Fruit fly (Drosophila melanogaster) whole organism, embryonic: ENCODE results near the gene CG5096.

Source experiments
- Abd-B ChIP-seq: fragments of 200-800 bp; sonication (Bioruptor generic); optimal IDR thresholded peaks from 2 replicates; lab custom pipeline; 2018; ENCODE audit warnings: missing biosample characterization, mild to moderate bottlenecking, missing genetic modification characterization, moderate library complexity
- Atf3 ChIP-seq: fragments of 200-800 bp; sonication (Bioruptor generic); optimal IDR thresholded peaks from 3 replicates; lab custom pipeline; 2016; ENCODE audit warnings: missing biosample characterization, missing genetic modification characterization
- Bgb ChIP-seq: fragments of 200-800 bp; sonication (Bioruptor generic); IDR thresholded peaks from 2 replicates; pipeline ENCODE4 v1.3.6; 2022; ENCODE audit warnings: missing biosample characterization, missing genetic modification characterization; ENCODE audit not compliant: partially characterized antibody
- CG10431 ChIP-seq: fragments of 200-800 bp; sonication (Bioruptor generic); optimal IDR thresholded peaks from 3 replicates; lab custom pipeline; 2018; ENCODE audit warnings: missing biosample characterization, mild to moderate bottlenecking, missing genetic modification characterization
- CG10959 ChIP-seq: fragments of 200-800 bp; sonication (Bioruptor generic); IDR thresholded peaks from 2 replicates; pipeline ENCODE4 v1.3.6; 2022; ENCODE audit warnings: missing biosample characterization, missing genetic modification characterization
- CG12071 ChIP-seq: fragments of 200-800 bp; sonication (Bioruptor generic); optimal IDR thresholded peaks from 3 replicates; lab custom pipeline; 2018; ENCODE audit warnings: missing biosample characterization, mild to moderate bottlenecking, missing genetic modification characterization
- CG13287 ChIP-seq: fragments of 200-800 bp; sonication (Bioruptor generic); IDR thresholded peaks from 2 replicates; pipeline ENCODE4 v1.3.6; 2022; ENCODE audit warnings: missing biosample characterization, missing genetic modification characterization; ENCODE audit not compliant: partially characterized antibody
- CG13624 ChIP-seq: fragments of 200-800 bp; sonication (Bioruptor generic); optimal IDR thresholded peaks from 2 replicates; lab custom pipeline; 2016; ENCODE audit warnings: missing biosample characterization, missing genetic modification characterization
- CG17359 ChIP-seq: fragments of 200-800 bp; sonication (Bioruptor generic); optimal IDR thresholded peaks from 3 replicates; lab custom pipeline; 2018; ENCODE audit warnings: missing biosample characterization, mild to moderate bottlenecking, missing genetic modification characterization, moderate library complexity
- CG17829 ChIP-seq: fragments of 200-800 bp; optimal IDR thresholded peaks from 2 replicates; lab custom pipeline; 2019; ENCODE audit warnings: missing biosample characterization, mild to moderate bottlenecking, missing genetic modification characterization, moderate library complexity
- CG18262 ChIP-seq: fragments of 200-800 bp; optimal IDR thresholded peaks from 3 replicates; lab custom pipeline; 2019; ENCODE audit warnings: missing biosample characterization, mild to moderate bottlenecking, missing genetic modification characterization, moderate library complexity
- CG2129 ChIP-seq: fragments of 200-800 bp; sonication (Bioruptor generic); IDR thresholded peaks from 2 replicates; pipeline ENCODE4 v1.3.6; 2022; ENCODE audit warnings: missing biosample characterization, missing genetic modification characterization; ENCODE audit not compliant: partially characterized antibody
- CG2202 ChIP-seq: fragments of 200-800 bp; sonication (Bioruptor generic); optimal IDR thresholded peaks from 2 replicates; lab custom pipeline; 2018; ENCODE audit warnings: missing biosample characterization, mild to moderate bottlenecking, missing genetic modification characterization
- CG2889 ChIP-seq: fragments of 200-800 bp; sonication (Bioruptor generic); IDR thresholded peaks from 3 replicates; pipeline ENCODE4 v1.3.6; 2022; ENCODE audit warnings: missing biosample characterization, missing genetic modification characterization
- CG31224 ChIP-seq: fragments of 200-800 bp; sonication (Bioruptor generic); IDR thresholded peaks from 2 replicates; pipeline ENCODE4 v1.3.6; 2022; ENCODE audit warnings: missing biosample characterization, missing genetic modification characterization
- CG33557 ChIP-seq: fragments of 200-800 bp; sonication (Bioruptor generic); optimal IDR thresholded peaks from 2 replicates; lab custom pipeline; 2019; ENCODE audit warnings: missing biosample characterization, mild to moderate bottlenecking, missing genetic modification characterization, moderate library complexity
- CG34422 ChIP-seq: fragments of 200-800 bp; sonication (Bioruptor generic); IDR thresholded peaks from 3 replicates; pipeline ENCODE4 v1.3.6; 2022; ENCODE audit warnings: missing biosample characterization, missing genetic modification characterization
- CG4360 ChIP-seq: fragments of 200-800 bp; sonication (Bioruptor generic); IDR thresholded peaks from 2 replicates; pipeline ENCODE4 v1.3.6; 2022; ENCODE audit warnings: missing biosample characterization, missing genetic modification characterization
- CG43689 ChIP-seq: fragments of 200-800 bp; sonication (Bioruptor generic); IDR thresholded peaks from 2 replicates; pipeline ENCODE4 v1.3.6; 2022; ENCODE audit warnings: missing biosample characterization, missing genetic modification characterization
- CG4707 ChIP-seq: fragments of 200-800 bp; sonication (Bioruptor generic); optimal IDR thresholded peaks from 2 replicates; lab custom pipeline; 2018; ENCODE audit warnings: missing biosample characterization, mild to moderate bottlenecking, missing genetic modification characterization, moderate library complexity
- CG4820 ChIP-seq: fragments of 200-800 bp; sonication (Bioruptor generic); optimal IDR thresholded peaks from 3 replicates; lab custom pipeline; 2016; ENCODE audit warnings: missing biosample characterization, missing genetic modification characterization
- CG6689 ChIP-seq: fragments of 200-800 bp; sonication (Bioruptor generic); IDR thresholded peaks from 2 replicates; pipeline ENCODE4 v1.3.6; 2022; ENCODE audit warnings: missing biosample characterization, missing genetic modification characterization
- CG7987 ChIP-seq: fragments of 200-800 bp; sonication (Bioruptor generic); optimal IDR thresholded peaks from 2 replicates; lab custom pipeline; 2018; ENCODE audit warnings: missing biosample characterization, mild to moderate bottlenecking, missing genetic modification characterization, moderate library complexity
- CG8388 ChIP-seq: fragments of 200-800 bp; sonication (Bioruptor generic); optimal IDR thresholded peaks from 2 replicates; lab custom pipeline; 2019; ENCODE audit warnings: missing biosample characterization, mild to moderate bottlenecking, missing genetic modification characterization, moderate library complexity
- CG9876 ChIP-seq: fragments of 200-800 bp; sonication (Bioruptor generic); optimal IDR thresholded peaks from 2 replicates; lab custom pipeline; 2016; ENCODE audit warnings: missing biosample characterization, missing genetic modification characterization
- CHES-1-like ChIP-seq: fragments of 200-800 bp; sonication (Bioruptor generic); optimal IDR thresholded peaks from 2 replicates; lab custom pipeline; 2016; ENCODE audit warnings: missing biosample characterization, missing genetic modification characterization
- Chrac-16 ChIP-seq: fragments of 200-800 bp; sonication (Bioruptor generic); optimal IDR thresholded peaks from 3 replicates; lab custom pipeline; 2016; ENCODE audit warnings: missing biosample characterization, missing genetic modification characterization
- CoRest ChIP-seq: fragments of 200-800 bp; sonication (Bioruptor generic); optimal IDR thresholded peaks from 3 replicates; lab custom pipeline; 2018; ENCODE audit warnings: missing biosample characterization, mild to moderate bottlenecking, missing genetic modification characterization, moderate library complexity
- Deaf1 ChIP-seq: fragments of 200-800 bp; optimal IDR thresholded peaks from 3 replicates; lab custom pipeline; 2019; ENCODE audit warnings: missing biosample characterization, mild to moderate bottlenecking, missing genetic modification characterization, moderate library complexity
- Dref ChIP-seq: fragments of 200-800 bp; sonication (Bioruptor generic); IDR thresholded peaks from 2 replicates; pipeline ENCODE4 v1.3.6; 2022; ENCODE audit warnings: missing biosample characterization, missing genetic modification characterization
- Drgx ChIP-seq: fragments of 200-800 bp; sonication (Bioruptor generic); IDR thresholded peaks from 2 replicates; pipeline ENCODE4 v1.3.6; 2022; ENCODE audit warnings: missing biosample characterization, missing genetic modification characterization
- HmgD ChIP-seq: fragments of 200-800 bp; sonication (Bioruptor generic); optimal IDR thresholded peaks from 3 replicates; lab custom pipeline; 2016; ENCODE audit warnings: missing biosample characterization, missing genetic modification characterization
- Nf-YB ChIP-seq: fragments of 200-800 bp; sonication (Bioruptor generic); optimal IDR thresholded peaks from 3 replicates; lab custom pipeline; 2019; ENCODE audit warnings: missing biosample characterization, mild to moderate bottlenecking, missing genetic modification characterization, moderate library complexity
- Opbp ChIP-seq: fragments of 200-800 bp; sonication (Bioruptor generic); IDR thresholded peaks from 3 replicates; pipeline ENCODE4 v1.3.6; 2022; ENCODE audit warnings: missing biosample characterization, missing genetic modification characterization; ENCODE audit not compliant: partially characterized antibody
- Spps ChIP-seq: fragments of 200-800 bp; sonication (Bioruptor generic); optimal IDR thresholded peaks from 2 replicates; lab custom pipeline; 2018; ENCODE audit warnings: missing biosample characterization, mild to moderate bottlenecking, missing genetic modification characterization
- TFAM ChIP-seq: fragments of 200-800 bp; sonication (Bioruptor generic); optimal IDR thresholded peaks from 2 replicates; lab custom pipeline; 2017; ENCODE audit warnings: missing biosample characterization, missing genetic modification characterization, inconsistent platforms
- Usf ChIP-seq: fragments of 200-800 bp; sonication (Bioruptor generic); optimal IDR thresholded peaks from 2 replicates; lab custom pipeline; 2017; ENCODE audit warnings: missing genotype, missing biosample characterization, missing genetic modification characterization
- Xbp1 ChIP-seq: fragments of 200-800 bp; sonication (Bioruptor generic); optimal IDR thresholded peaks from 3 replicates; lab custom pipeline; 2016; ENCODE audit warnings: missing biosample characterization, mild to moderate bottlenecking, missing genetic modification characterization
- bowl ChIP-seq: fragments of 200-800 bp; sonication (Bioruptor generic); IDR thresholded peaks from 2 replicates; pipeline ENCODE4 v1.3.6; 2022; ENCODE audit warnings: missing biosample characterization, missing genetic modification characterization
- exex ChIP-seq: fragments of 200-800 bp; sonication (Bioruptor generic); optimal IDR thresholded peaks from 4 replicates; lab custom pipeline; 2018; ENCODE audit warnings: missing biosample characterization, mild to moderate bottlenecking, missing genetic modification characterization, moderate library complexity
- h ChIP-seq: fragments of >200 bp; optimal IDR thresholded peaks from 2 replicates; lab custom pipeline; 2017
- jigr1 ChIP-seq: fragments of 200-800 bp; sonication (Bioruptor generic); IDR thresholded peaks from 3 replicates; pipeline ENCODE4 v1.3.6; 2022; ENCODE audit warnings: missing biosample characterization, missing genetic modification characterization
- ken ChIP-seq: fragments of 200-800 bp; sonication (Bioruptor generic); IDR thresholded peaks from 3 replicates; pipeline ENCODE4 v1.3.6; 2022; ENCODE audit warnings: missing biosample characterization, missing genetic modification characterization
- lmd ChIP-seq: fragments of 200-800 bp; sonication (Bioruptor generic); IDR thresholded peaks from 2 replicates; pipeline ENCODE4 v1.3.6; 2022; ENCODE audit warnings: missing biosample characterization, missing genetic modification characterization
- peb ChIP-seq: fragments of 200-800 bp; sonication (Bioruptor generic); IDR thresholded peaks from 2 replicates; pipeline ENCODE4 v1.3.6; 2022; ENCODE audit warnings: missing biosample characterization, missing genetic modification characterization
- ro ChIP-seq: fragments of 200-800 bp; sonication (Bioruptor generic); IDR thresholded peaks from 2 replicates; pipeline ENCODE4 v1.3.6; 2022; ENCODE audit warnings: missing biosample characterization, missing genetic modification characterization
- sr ChIP-seq: fragments of 200-800 bp; sonication (Bioruptor generic); IDR thresholded peaks from 3 replicates; pipeline ENCODE4 v1.3.6; 2022; ENCODE audit warnings: missing biosample characterization, missing genetic modification characterization
- tll ChIP-seq, 2 experiments: fragments of 200-800 bp in 1 of 2; fragments of >200 bp in 1 of 2; sonication (Bioruptor generic) in 1 of 2; optimal IDR thresholded peaks; 2 replicates each; lab custom pipeline; 2017 to 2019; ENCODE audit warnings: missing biosample characterization in 2 of 2, missing genetic modification characterization in 2 of 2, mild to moderate bottlenecking in 1 of 2, moderate library complexity in 1 of 2
- wor ChIP-seq: fragments of 200-800 bp; sonication (Bioruptor generic); IDR thresholded peaks from 2 replicates; pipeline ENCODE4 v1.3.6; 2022; ENCODE audit warnings: missing biosample characterization, missing genetic modification characterization
- zfh2 ChIP-seq: fragments of 200-800 bp; sonication (Bioruptor generic); optimal IDR thresholded peaks from 2 replicates; lab custom pipeline; 2016; ENCODE audit warnings: missing biosample characterization, missing genetic modification characterization

Gene CG5096

DNA sequence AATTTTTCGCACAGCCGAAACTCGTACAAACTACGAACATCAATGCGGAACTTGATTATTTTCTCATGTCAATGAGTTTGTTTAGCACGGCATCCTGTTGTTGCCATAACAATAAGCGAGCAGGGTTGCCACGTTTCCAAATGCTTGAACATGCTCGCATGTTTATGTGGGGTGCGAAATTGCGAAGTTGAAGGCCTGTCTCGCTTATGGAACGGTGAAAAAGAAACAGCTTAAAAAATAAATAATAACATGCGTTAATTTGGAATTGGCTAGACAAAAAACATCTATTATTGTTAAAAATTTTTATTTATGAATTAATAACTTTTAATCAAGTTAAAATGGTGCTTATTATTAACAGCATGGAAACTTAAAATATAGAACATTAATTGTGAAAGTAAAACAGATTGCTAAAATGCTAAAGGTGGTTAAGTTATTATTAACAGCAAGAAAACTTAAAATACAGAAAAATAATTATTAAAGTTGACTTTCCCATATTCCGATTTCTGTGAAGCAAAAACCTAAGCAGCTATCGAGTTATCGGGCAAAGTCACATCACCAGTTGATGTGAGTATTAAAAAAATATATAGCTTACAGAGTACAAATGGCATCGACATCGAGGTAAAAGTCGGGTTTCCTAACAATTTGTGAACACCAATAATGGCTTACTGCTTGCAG lies 48.9 kb downstream of the CG5096 start, which contains the start of the genes Bug22 and TfIIB (continued):
- TF ChIP-seq Atf3 (GFP tag; lab: Kevin White, UChicago) (peak; percentile 47), bowl (GFP tag; lab: Robert Waterston, UW) (no peak), tll (GFP tag; optimal IDR thresholded peaks at IDR 0.05; lab: Kevin White, UChicago) (peak in 1 of 2 experiments; percentile 50), CoRest (tag; lab: Kevin White, UChicago) (peak; percentile 76), peb (GFP tag; lab: Robert Waterston, UW) (no peak), CG13287 (GFP tag; lab: Robert Waterston, UW) (peak; percentile 47), CG43689 (no peak), Chrac-16 (GFP tag; lab: Kevin White, UChicago) (peak; percentile 72), h (lab: Kevin White, UChicago) (no peak), sr (no peak), exex (tag; lab: Kevin White, UChicago) (peak; percentile 13), CG7987 (GFP tag; lab: Kevin White, UChicago) (peak; percentile 25), Drgx (GFP tag; lab: Robert Waterston, UW) (peak; percentile 51; the same call in 1 of the 2 replicates), Nf-YB (peak; percentile 51), CG2129 (GFP tag; lab: Robert Waterston, UW) (no peak), CG31224 (peak; percentile 38; the same call in 1 of the 2 replicates), CG2202 (tag; lab: Kevin White, UChicago) (peak; percentile 21), wor (GFP tag; lab: Robert Waterston, UW) (no peak), CG2889 (peak; percentile 64; the same call in 1 of the 3 replicates), TFAM (no peak), CG8388 (peak; percentile 45), CG12071 (no peak), Dref (peak; percentile 67), CG4360 (GFP tag; lab: Robert Waterston, UW) (peak; percentile 40; the same call in 1 of the 2 replicates), ken (peak; percentile 70; the same call in 2 of the 3 replicates), CG18262 (tag; lab: Kevin White, UChicago) (peak; percentile 72), Bgb (GFP tag; lab: Robert Waterston, UW) (peak; percentile 19; the same call in 1 of the 2 replicates), Xbp1 (GFP tag; lab: Kevin White, UChicago) (peak; percentile 83), CG33557 (GFP tag; lab: Kevin White, UChicago) (peak; percentile 26), CG10959 (no peak), CG17359 (tag; lab: Kevin White, UChicago) (peak; percentile 68), CG4820 (GFP tag; lab: Kevin White, UChicago) (peak; percentile 99), ro (GFP tag; lab: Robert Waterston, UW) (no peak), Opbp (GFP tag; lab: Robert Waterston, UW) (no peak), CG6689 (GFP tag; lab: Robert Waterston, UW) (peak; percentile 85), lmd (GFP tag; lab: Robert Waterston, UW) (no peak; the same call in 1 of the 2 replicates), CG4707 (no peak), CG13624 (GFP tag; lab: Kevin White, UChicago) (peak; percentile 62), CG34422 (GFP tag; lab: Robert Waterston, UW) (peak; percentile 72), CG17829 (tag; lab: Kevin White, UChicago) (peak; percentile 80), Deaf1 (tag; lab: Kevin White, UChicago) (no peak), CG9876 (GFP tag; lab: Kevin White, UChicago) (peak; percentile 41), Usf (GFP tag; lab: Kevin White, UChicago) (no peak), HmgD (peak; percentile 54), Spps (tag; lab: Kevin White, UChicago) (peak; percentile 28), jigr1 (no peak), CHES-1-like (GFP tag; lab: Kevin White, UChicago) (peak; percentile 81), Abd-B (GFP tag; lab: Kevin White, UChicago) (peak; percentile 50), zfh2 (GFP tag; lab: Kevin White, UChicago) (peak; percentile 75), CG10431 (GFP tag; lab: Kevin White, UChicago) (peak; percentile 18)
